Fruit fly (Drosophila melanogaster): Measurements from ENCODE around the gene Ag5r2.

DNA sequence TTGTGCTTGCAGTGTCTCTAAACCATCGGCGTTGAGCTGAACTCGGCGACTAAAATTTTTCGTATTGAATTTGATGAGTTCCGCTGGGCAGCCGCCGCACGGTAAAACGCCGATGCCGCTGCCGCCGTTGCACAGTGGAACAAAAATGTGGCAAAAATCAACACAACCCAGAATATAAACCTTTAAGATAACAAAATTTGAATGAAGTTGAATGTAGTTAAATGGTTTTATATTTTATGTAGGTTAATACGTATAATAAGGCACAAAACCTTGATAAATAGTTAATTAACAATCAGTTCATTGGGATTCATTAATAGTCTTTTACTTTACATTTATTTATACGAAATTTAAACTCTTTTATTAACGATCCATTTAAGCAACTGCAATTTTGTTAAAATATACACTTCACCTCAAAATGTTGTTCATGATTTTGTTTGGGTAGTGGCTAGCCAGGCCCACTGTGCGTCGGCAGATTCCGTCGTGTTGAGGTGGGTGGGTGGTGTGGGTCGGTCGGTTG is 18.1 kb downstream of the Ag5r2 start, which contains the start of gene CG15890:
- TF ChIP-seq CG11456 (GFP tag; IDR thresholded peaks at IDR 0.05) (no peak), stwl (tag; optimal IDR thresholded peaks at IDR 0.05) (no peak), Trl (optimal IDR thresholded peaks at IDR 0.05) (no peak), Trl (GFP tag; optimal IDR thresholded peaks at IDR 0.05) (no peak), Optix (GFP tag; IDR thresholded peaks at IDR 0.05) (no peak), Ada2b (GFP tag; IDR thresholded peaks at IDR 0.05) (0 out of 2 replicates have a peak, but pooled peaks have one; percentile 3), danr (GFP tag; IDR thresholded peaks at IDR 0.05) (no peak), CG12299 (tag; optimal IDR thresholded peaks at IDR 0.05) (no peak), ase (GFP tag; IDR thresholded peaks at IDR 0.05) (no peak), Bdp1 (GFP tag; optimal IDR thresholded peaks at IDR 0.05) (no peak), CG12659 (GFP tag; optimal IDR thresholded peaks at IDR 0.05) (peak; percentile 61), CG5245 (GFP tag; optimal IDR thresholded peaks at IDR 0.05) (peak; percentile 39), fd64A (GFP tag; optimal IDR thresholded peaks at IDR 0.05) (no peak), ap (GFP tag; IDR thresholded peaks at IDR 0.05) (no peak)
